Fruit fly (Drosophila melanogaster): ENCODE data around the gene lcs.

The lcs gene

dm6 chrX:21366311-21366990 is 30.7 kb downstream of the lcs start (continued):
- peak; percentile 83 for TF ChIP-seq CG11093 (GFP tag; IDR thresholded peaks at IDR 0.05)
- peak; percentile 45 for TF ChIP-seq ems (GFP tag; optimal IDR thresholded peaks at IDR 0.05)
- peak; percentile 85 for TF ChIP-seq oc (tag; optimal IDR thresholded peaks at IDR 0.05)
- TF ChIP-seq CG18599 (GFP tag; optimal IDR thresholded peaks at IDR 0.05) = peak; percentile 97
- TF ChIP-seq fd96Cb (tag; optimal IDR thresholded peaks at IDR 0.05) = peak; percentile 94
- peak; percentile 97 for TF ChIP-seq CG2678 (tag; optimal IDR thresholded peaks at IDR 0.05)
- TF ChIP-seq caup (GFP tag; optimal IDR thresholded peaks at IDR 0.05; ENCODE audit: severe bottlenecking) = peak; percentile 90
- peak in 1 of 3 experiments; percentile 78 for TF ChIP-seq Stat92E (GFP tag; optimal IDR thresholded peaks at IDR 0.05)
- TF ChIP-seq CG1529 (GFP tag; optimal IDR thresholded peaks at IDR 0.05) = peak; percentile 87
- peak; percentile 82 for TF ChIP-seq stc (GFP tag; IDR thresholded peaks at IDR 0.05)
- TF ChIP-seq Mad (GFP tag; optimal IDR thresholded peaks at IDR 0.05) = peak; percentile 58
- TF ChIP-seq CG9797 (GFP tag; optimal IDR thresholded peaks at IDR 0.05) = peak; percentile 6
- no peak for TF ChIP-seq sc (optimal IDR thresholded peaks at IDR 0.05)
- peak; percentile 84 for TF ChIP-seq sc (GFP tag; optimal IDR thresholded peaks at IDR 0.05)
- peak; percentile 16 for TF ChIP-seq slp2 (GFP tag; optimal IDR thresholded peaks at IDR 0.05)
- TF ChIP-seq NK7.1 (GFP tag; optimal IDR thresholded peaks at IDR 0.05) = no peak
- 0 out of 3 replicates have a peak, but pooled peaks have one; percentile 61 for TF ChIP-seq CG2199 (GFP tag; IDR thresholded peaks at IDR 0.05)
- peak; percentile 81 for TF ChIP-seq CG30431 (GFP tag; optimal IDR thresholded peaks at IDR 0.05)
- TF ChIP-seq nau (GFP tag; optimal IDR thresholded peaks at IDR 0.05) = peak; percentile 90
- TF ChIP-seq mam (GFP tag; optimal IDR thresholded peaks at IDR 0.05) = peak; percentile 53
- TF ChIP-seq CG12659 (GFP tag; optimal IDR thresholded peaks at IDR 0.05) = peak; percentile 96
- no peak for TF ChIP-seq Hmx (GFP tag; optimal IDR thresholded peaks at IDR 0.05)
- peak; percentile 93 for TF ChIP-seq CG10147 (GFP tag; optimal IDR thresholded peaks at IDR 0.05)
- peak; percentile 75 for TF ChIP-seq CG14667 (GFP tag; IDR thresholded peaks at IDR 0.05)
- no peak for TF ChIP-seq en (GFP tag; optimal IDR thresholded peaks at IDR 0.05)
- TF ChIP-seq Xbp1 (GFP tag; optimal IDR thresholded peaks at IDR 0.05) = peak; percentile 85
- TF ChIP-seq CG15073 (GFP tag; optimal IDR thresholded peaks at IDR 0.05) = peak; percentile 42
- TF ChIP-seq CG17912 (GFP tag; optimal IDR thresholded peaks at IDR 0.05) = no peak
- TF ChIP-seq CG6654 (GFP tag; optimal IDR thresholded peaks at IDR 0.05) = peak; percentile 80
- TF ChIP-seq insv (GFP tag; optimal IDR thresholded peaks at IDR 0.05) = peak in 1 of 2 experiments; percentile 69
- TF ChIP-seq nerfin-2 (GFP tag; IDR thresholded peaks at IDR 0.05; ENCODE audit: partially characterized antibody) = no peak
- TF ChIP-seq Blimp-1 (GFP tag; optimal IDR thresholded peaks at IDR 0.05) = peak; percentile 90
- peak; percentile 85 for TF ChIP-seq CG33557 (GFP tag; optimal IDR thresholded peaks at IDR 0.05)
- TF ChIP-seq dysf (GFP tag; IDR thresholded peaks at IDR 0.05) = peak; percentile 94
- TF ChIP-seq ci (GFP tag; IDR thresholded peaks at IDR 0.05) = peak; percentile 81
- TF ChIP-seq jing (GFP tag; optimal IDR thresholded peaks at IDR 0.05) = peak; percentile 73
- TF ChIP-seq Hr39 (optimal IDR thresholded peaks at IDR 0.05) = no peak
- TF ChIP-seq Neu2 (GFP tag; optimal IDR thresholded peaks at IDR 0.05; ENCODE audit: borderline replicate concordance) = no peak
- peak; percentile 73 for TF ChIP-seq ham (GFP tag; IDR thresholded peaks at IDR 0.05)
- peak; percentile 88 for TF ChIP-seq tgo (GFP tag; IDR thresholded peaks at IDR 0.05)
- peak; percentile 74 for TF ChIP-seq Poxn (GFP tag; IDR thresholded peaks at IDR 0.05)
- TF ChIP-seq Ptx1 (GFP tag; IDR thresholded peaks at IDR 0.05) = peak; percentile 93
- TF ChIP-seq CG32767 (GFP tag; IDR thresholded peaks at IDR 0.05) = peak; percentile 86
- TF ChIP-seq exex (tag; optimal IDR thresholded peaks at IDR 0.05) = peak; percentile 77
- peak; percentile 18 for TF ChIP-seq ftz-f1 (GFP tag; optimal IDR thresholded peaks at IDR 0.05)
- peak; percentile 69 for TF ChIP-seq E2f2 (GFP tag; IDR thresholded peaks at IDR 0.05)
- TF ChIP-seq lov (optimal IDR thresholded peaks at IDR 0.05) = no peak
- no peak for TF ChIP-seq lov (GFP tag; IDR thresholded peaks at IDR 0.05)
- TF ChIP-seq CG10543 (GFP tag; optimal IDR thresholded peaks at IDR 0.05) = peak; percentile 97
- no peak for TF ChIP-seq CG7963 (GFP tag; IDR thresholded peaks at IDR 0.05; ENCODE audit: partially characterized antibody)
